Fruit fly (Drosophila melanogaster): ENCODE results near the gene CG31465.

The CG31465 gene

DNA sequence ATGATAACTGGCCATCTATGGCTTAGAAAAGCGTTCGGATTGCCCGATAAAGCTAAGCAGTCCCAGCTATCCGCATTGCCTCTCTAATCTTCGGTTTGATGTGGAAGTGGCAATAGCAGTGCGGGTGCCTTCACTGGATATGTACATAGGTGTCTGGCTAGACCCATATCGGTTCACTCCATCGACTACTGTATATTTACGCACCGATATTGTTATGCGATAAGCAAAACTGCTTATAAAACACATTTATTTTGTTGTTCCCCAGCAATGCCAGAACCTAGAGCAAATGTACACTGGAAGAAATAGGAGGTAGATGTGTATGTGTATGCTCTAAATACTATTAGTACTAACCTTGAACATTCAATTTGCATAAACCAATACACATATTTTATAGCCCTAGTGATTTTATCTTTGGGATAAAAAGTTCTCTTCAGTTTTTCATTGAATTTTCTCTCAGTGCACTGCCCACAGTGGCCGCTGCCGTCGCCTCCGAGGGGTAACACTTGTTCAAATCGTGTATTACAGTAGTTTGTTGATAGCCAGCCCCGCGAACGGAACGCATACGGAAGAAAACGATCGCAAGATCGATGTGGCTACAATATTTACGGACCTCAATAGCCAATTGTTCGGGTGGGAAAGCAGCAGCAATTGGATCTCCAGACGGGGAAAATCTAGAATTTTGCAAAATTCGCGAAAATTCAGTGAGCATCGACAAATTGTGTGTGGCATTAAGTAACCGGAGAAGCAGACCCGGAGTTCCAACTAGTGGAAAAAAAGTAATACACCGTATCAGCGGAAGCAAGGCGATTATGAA lies 10.2 kb upstream of the CG31465 start, which contains the start of gene CG31431 (continued):
- TF ChIP-seq Fer3 (tag; optimal IDR thresholded peaks at IDR 0.05), result peak; percentile 98
- peak; percentile 83 for TF ChIP-seq fd64A (GFP tag; optimal IDR thresholded peaks at IDR 0.05)
- peak; percentile 85 for TF ChIP-seq exex (tag; optimal IDR thresholded peaks at IDR 0.05)
- peak; percentile 98 for TF ChIP-seq Fer1 (GFP tag; optimal IDR thresholded peaks at IDR 0.05)
- TF ChIP-seq crc (GFP tag; optimal IDR thresholded peaks at IDR 0.05), result peak; percentile 97
- peak in 1 of 2 experiments; percentile 76 for TF ChIP-seq Hr78 (GFP tag; optimal IDR thresholded peaks at IDR 0.05)
- peak; percentile 93 for TF ChIP-seq dati (GFP tag; IDR thresholded peaks at IDR 0.05)
- TF ChIP-seq Rx (GFP tag; IDR thresholded peaks at IDR 0.05), result peak; percentile 96
- TF ChIP-seq CG34376 (GFP tag; optimal IDR thresholded peaks at IDR 0.05), result peak; percentile 97
- TF ChIP-seq vfl (GFP tag; optimal IDR thresholded peaks at IDR 0.05), result peak; percentile 96
- peak; percentile 98 for TF ChIP-seq CHES-1-like (GFP tag; optimal IDR thresholded peaks at IDR 0.05)
- peak; percentile 99 for TF ChIP-seq Rfx (GFP tag; IDR thresholded peaks at IDR 0.05)
- peak; percentile 96 for TF ChIP-seq sisA (GFP tag; IDR thresholded peaks at IDR 0.05)
- TF ChIP-seq pzg (GFP tag; optimal IDR thresholded peaks at IDR 0.05), result peak; percentile 38
- TF ChIP-seq CG6791 (GFP tag; IDR thresholded peaks at IDR 0.05; ENCODE audit: partially characterized antibody), result no peak
- peak; percentile 93 for TF ChIP-seq Sox100B (GFP tag; optimal IDR thresholded peaks at IDR 0.05)
- peak; percentile 98 for TF ChIP-seq caup (GFP tag; optimal IDR thresholded peaks at IDR 0.05; ENCODE audit: severe bottlenecking)
- TF ChIP-seq CG34224 (GFP tag; IDR thresholded peaks at IDR 0.05; ENCODE audit: partially characterized antibody), result no peak
- TF ChIP-seq zen (tag; optimal IDR thresholded peaks at IDR 0.05), result peak; percentile 97
- TF ChIP-seq Pdp1 (GFP tag; optimal IDR thresholded peaks at IDR 0.05), result peak; percentile 98
- peak; percentile 98 for TF ChIP-seq CG8944 (GFP tag; optimal IDR thresholded peaks at IDR 0.05)
- TF ChIP-seq CG10267 (tag; optimal IDR thresholded peaks at IDR 0.05), result peak; percentile 91
- TF ChIP-seq kay (GFP tag; optimal IDR thresholded peaks at IDR 0.05), result peak; percentile 95
- no peak for TF ChIP-seq inv (GFP tag; IDR thresholded peaks at IDR 0.05; ENCODE audit: partially characterized antibody)
- TF ChIP-seq sim (GFP tag; IDR thresholded peaks at IDR 0.05), result peak; percentile 94
- TF ChIP-seq CG11093 (GFP tag; IDR thresholded peaks at IDR 0.05), result peak; percentile 94
- TF ChIP-seq Eip74EF (GFP tag; optimal IDR thresholded peaks at IDR 0.05), result peak in 1 of 2 experiments; percentile 96
- TF ChIP-seq sna (GFP tag; IDR thresholded peaks at IDR 0.05; ENCODE audit: partially characterized antibody), result no peak
- peak; percentile 95 for TF ChIP-seq Blimp-1 (GFP tag; optimal IDR thresholded peaks at IDR 0.05)
- peak; percentile 94 for TF ChIP-seq Mes4 (GFP tag; optimal IDR thresholded peaks at IDR 0.05)
- TF ChIP-seq Sry-δ (GFP tag; optimal IDR thresholded peaks at IDR 0.05), result peak; percentile 78
- peak; percentile 95 for TF ChIP-seq Nf-YA (GFP tag; IDR thresholded peaks at IDR 0.05)
- TF ChIP-seq Dll (GFP tag; IDR thresholded peaks at IDR 0.05; ENCODE audit: partially characterized antibody), result no peak
- peak; percentile 99 for TF ChIP-seq sens (GFP tag)
- TF ChIP-seq klu (GFP tag; IDR thresholded peaks at IDR 0.05), result peak; percentile 95
- peak; percentile 99 for TF ChIP-seq sob (GFP tag; IDR thresholded peaks at IDR 0.05)
- peak; percentile 91 for TF ChIP-seq CG1529 (GFP tag; optimal IDR thresholded peaks at IDR 0.05)
- TF ChIP-seq CG12744 (GFP tag; optimal IDR thresholded peaks at IDR 0.05), result peak; percentile 95
- peak; percentile 98 for TF ChIP-seq CG4820 (GFP tag; optimal IDR thresholded peaks at IDR 0.05)
- TF ChIP-seq YL-1 (GFP tag; optimal IDR thresholded peaks at IDR 0.05), result peak; percentile 83
- TF ChIP-seq CG1233 (GFP tag; optimal IDR thresholded peaks at IDR 0.05), result peak; percentile 97
- peak; percentile 58 for TF ChIP-seq CG15479 (GFP tag; optimal IDR thresholded peaks at IDR 0.05)
- TF ChIP-seq Vsx1 (GFP tag; optimal IDR thresholded peaks at IDR 0.05), result peak; percentile 91
- TF ChIP-seq al (GFP tag; IDR thresholded peaks at IDR 0.05), result peak; percentile 96
- TF ChIP-seq CG11456 (GFP tag; IDR thresholded peaks at IDR 0.05), result peak; percentile 98
- no peak for TF ChIP-seq Bgb (GFP tag; IDR thresholded peaks at IDR 0.05; ENCODE audit: partially characterized antibody)
- TF ChIP-seq NC2β (GFP tag; optimal IDR thresholded peaks at IDR 0.05), result peak; percentile 97
- peak; percentile 97 for TF ChIP-seq Side (GFP tag; optimal IDR thresholded peaks at IDR 0.05)
